Fruit fly (Drosophila melanogaster) whole organism, embryonic: ENCODE results near the gene CG8142.
A peak's percentile ranks its signal among the peaks of the same experiment; 100 is the strongest.

ENCODE experiments used
- CG10147 ChIP-seq: fragments of 200-800 bp; sonication (Bioruptor generic); optimal IDR thresholded peaks from 2 replicates; lab custom pipeline; 2019; ENCODE audit warnings: missing biosample characterization, mild to moderate bottlenecking, missing genetic modification characterization, moderate library complexity
- CG1233 ChIP-seq: fragments of 200-800 bp; sonication (Bioruptor generic); optimal IDR thresholded peaks from 4 replicates; lab custom pipeline; 2018; ENCODE audit warnings: missing biosample characterization, mild to moderate bottlenecking, missing genetic modification characterization
- CG15601 ChIP-seq: fragments of 200-800 bp; sonication (Bioruptor generic); optimal IDR thresholded peaks from 3 replicates; lab custom pipeline; 2019; ENCODE audit warnings: missing biosample characterization, mild to moderate bottlenecking, missing genetic modification characterization, moderate library complexity
- CG17186 ChIP-seq: fragments of 200-800 bp; sonication (Bioruptor generic); optimal IDR thresholded peaks from 3 replicates; lab custom pipeline; 2017; ENCODE audit warnings: missing biosample characterization, missing genetic modification reagents, missing genetic modification characterization
- CG1792 ChIP-seq: fragments of 200-800 bp; sonication (Bioruptor generic); optimal IDR thresholded peaks from 2 replicates; lab custom pipeline; 2016; ENCODE audit warnings: missing biosample characterization, missing genetic modification characterization
- CG1832 ChIP-seq: fragments of 200-800 bp; sonication (Bioruptor generic); optimal IDR thresholded peaks from 2 replicates; lab custom pipeline; 2017; ENCODE audit warnings: missing biosample characterization, mild to moderate bottlenecking, missing genetic modification characterization, inconsistent platforms
- CG2889 ChIP-seq: fragments of 200-800 bp; sonication (Bioruptor generic); IDR thresholded peaks from 3 replicates; pipeline ENCODE4 v1.3.6; 2022; ENCODE audit warnings: missing biosample characterization, missing genetic modification characterization
- CG3065 ChIP-seq: fragments of 200-800 bp; sonication (Bioruptor generic); optimal IDR thresholded peaks from 2 replicates; lab custom pipeline; 2016; ENCODE audit warnings: missing biosample characterization, missing genetic modification characterization
- CG5953 ChIP-seq: fragments of 200-800 bp; sonication (Bioruptor generic); IDR thresholded peaks from 2 replicates; pipeline ENCODE4 v1.3.6; 2022; ENCODE audit warnings: missing biosample characterization, missing genetic modification characterization
- CG6272 ChIP-seq: fragments of 200-800 bp; sonication (Bioruptor generic); IDR thresholded peaks from 2 replicates; pipeline ENCODE4 v1.3.6; 2022; ENCODE audit warnings: missing biosample characterization, missing genetic modification characterization
- CG6791 ChIP-seq: fragments of 200-800 bp; sonication (Bioruptor generic); IDR thresholded peaks from 3 replicates; pipeline ENCODE4 v1.3.6; 2022; ENCODE audit warnings: missing biosample characterization, missing genetic modification characterization; ENCODE audit not compliant: partially characterized antibody
- CG6813 ChIP-seq: fragments of 200-800 bp; sonication (Bioruptor generic); optimal IDR thresholded peaks from 2 replicates; lab custom pipeline; 2017; ENCODE audit warnings: missing biosample characterization, missing genetic modification characterization, mild to moderate bottlenecking, moderate library complexity, missing genetic modification reagents
- CTCF ChIP-seq: fragments of 200-800 bp; sonication (Bioruptor generic); optimal IDR thresholded peaks from 2 replicates; lab custom pipeline; 2017; ENCODE audit warnings: missing biosample characterization, mild to moderate bottlenecking, missing genetic modification characterization, moderate library complexity
- Doc3 ChIP-seq: fragments of 200-800 bp; sonication (Bioruptor generic); IDR thresholded peaks from 3 replicates; pipeline ENCODE4 v1.3.6; 2022; ENCODE audit warnings: missing biosample characterization, missing genetic modification characterization; ENCODE audit not compliant: partially characterized antibody
- Dref ChIP-seq: fragments of 200-800 bp; sonication (Bioruptor generic); IDR thresholded peaks from 2 replicates; pipeline ENCODE4 v1.3.6; 2022; ENCODE audit warnings: missing biosample characterization, missing genetic modification characterization
- HHEX ChIP-seq: fragments of 200-800 bp; sonication (Bioruptor generic); optimal IDR thresholded peaks from 3 replicates; lab custom pipeline; 2017; ENCODE audit warnings: missing biosample characterization, mild to moderate bottlenecking, missing genetic modification characterization, missing genetic modification reagents
- HLH4C ChIP-seq: fragments of 200-800 bp; sonication (Bioruptor generic); IDR thresholded peaks from 3 replicates; pipeline ENCODE4 v1.3.6; 2022; ENCODE audit warnings: missing biosample characterization, missing genetic modification characterization; ENCODE audit not compliant: partially characterized antibody
- Hr39 ChIP-seq: fragments of >200 bp; optimal IDR thresholded peaks from 2 replicates; lab custom pipeline; 2017
- Hr51 ChIP-seq, 2 experiments: fragments of 200-800 bp; sonication (Bioruptor generic); optimal IDR thresholded peaks; 2 replicates in 1 of 2; 3 replicates in 1 of 2; lab custom pipeline; 2016 to 2018; ENCODE audit warnings: missing biosample characterization in 2 of 2, missing genetic modification characterization in 2 of 2, mild to moderate bottlenecking in 1 of 2, moderate library complexity in 1 of 2
- Lhr ChIP-seq: fragments of 200-800 bp; sonication (Bioruptor generic); optimal IDR thresholded peaks from 3 replicates; lab custom pipeline; 2017; ENCODE audit warnings: mild to moderate bottlenecking, missing biosample characterization, missing genetic modification reagents, missing genetic modification characterization
- MESR4 ChIP-seq: fragments of 200-800 bp; sonication (Bioruptor generic); optimal IDR thresholded peaks from 2 replicates; lab custom pipeline; 2018; ENCODE audit warnings: missing biosample characterization, mild to moderate bottlenecking, missing genetic modification characterization, moderate library complexity
- Med ChIP-seq: fragments of 200-800 bp; sonication (Bioruptor generic); peaks from one replicate; lab custom pipeline; 2016; ENCODE audit warnings: missing biosample characterization, missing genetic modification characterization, mild to moderate bottlenecking, inconsistent platforms, moderate library complexity
- Myb ChIP-seq: fragments of 200-800 bp; sonication (Bioruptor generic); optimal IDR thresholded peaks from 2 replicates; lab custom pipeline; 2016; ENCODE audit warnings: missing biosample characterization, missing genetic modification characterization
- Optix ChIP-seq: fragments of 200-800 bp; sonication (Bioruptor generic); IDR thresholded peaks from 3 replicates; pipeline ENCODE4 v1.3.6; 2022; ENCODE audit warnings: missing biosample characterization, missing genetic modification characterization
- Scr ChIP-seq: fragments of 200-800 bp; sonication (Bioruptor generic); IDR thresholded peaks from 2 replicates; pipeline ENCODE4 v1.3.6; 2022; ENCODE audit warnings: missing biosample characterization, missing genetic modification characterization; ENCODE audit not compliant: partially characterized antibody
- Sry-δ ChIP-seq: fragments of 200-800 bp; sonication (Bioruptor generic); optimal IDR thresholded peaks from 2 replicates; lab custom pipeline; 2016; ENCODE audit warnings: missing biosample characterization, missing genetic modification characterization
- TFAM ChIP-seq: fragments of 200-800 bp; sonication (Bioruptor generic); optimal IDR thresholded peaks from 2 replicates; lab custom pipeline; 2017; ENCODE audit warnings: missing biosample characterization, missing genetic modification characterization, inconsistent platforms
- kni ChIP-seq: fragments of 200-800 bp; sonication (Bioruptor generic); optimal IDR thresholded peaks from 3 replicates; lab custom pipeline; 2017; ENCODE audit warnings: mild to moderate bottlenecking, missing biosample characterization, missing genetic modification reagents, missing genetic modification characterization
- lov ChIP-seq, 2 experiments: fragments of 200-800 bp in 1 of 2; fragments of >200 bp in 1 of 2; sonication (Bioruptor generic) in 1 of 2; IDR thresholded peaks in 1 of 2; optimal IDR thresholded peaks in 1 of 2; 2 replicates in 1 of 2; 3 replicates in 1 of 2; pipeline versions ENCODE4 v1.3.6 to Lab custom; 2017 to 2022; ENCODE audit warnings: missing biosample characterization in 1 of 2, missing genetic modification characterization in 1 of 2
- pita ChIP-seq: fragments of 200-800 bp; sonication (Bioruptor generic); optimal IDR thresholded peaks from 2 replicates; lab custom pipeline; 2017; ENCODE audit warnings: missing biosample characterization, mild to moderate bottlenecking, missing genetic modification characterization
- prd ChIP-seq, 3 experiments: fragments of >200 bp in 2 of 3; fragments of 200-800 bp in 1 of 3; sonication (Bioruptor generic) in 1 of 3; optimal IDR thresholded peaks in 2 of 3; IDR thresholded peaks in 1 of 3; 2 replicates in 2 of 3; 3 replicates in 1 of 3; pipeline versions ENCODE4 v1.3.6 to Lab custom; 2017 to 2022; ENCODE audit warnings: missing biosample characterization in 1 of 3, missing genetic modification characterization in 1 of 3
- pzg ChIP-seq: fragments of 200-800 bp; sonication (Bioruptor generic); optimal IDR thresholded peaks from 3 replicates; lab custom pipeline; 2018; ENCODE audit warnings: missing biosample characterization, mild to moderate bottlenecking, missing genetic modification characterization, moderate library complexity
- schlank ChIP-seq: fragments of 200-800 bp; sonication (Bioruptor generic); optimal IDR thresholded peaks from 2 replicates; lab custom pipeline; 2018; ENCODE audit warnings: missing biosample characterization, mild to moderate bottlenecking, missing genetic modification characterization
- stwl ChIP-seq: fragments of 200-800 bp; sonication (Bioruptor generic); optimal IDR thresholded peaks from 3 replicates; lab custom pipeline; 2018; ENCODE audit warnings: missing biosample characterization, mild to moderate bottlenecking, missing genetic modification characterization, moderate library complexity
- tio ChIP-seq: fragments of 200-800 bp; sonication (Bioruptor generic); optimal IDR thresholded peaks from 2 replicates; lab custom pipeline; 2017; ENCODE audit warnings: missing biosample characterization, missing genetic modification characterization, inconsistent platforms
- zfh2 ChIP-seq: fragments of 200-800 bp; sonication (Bioruptor generic); optimal IDR thresholded peaks from 2 replicates; lab custom pipeline; 2016; ENCODE audit warnings: missing biosample characterization, missing genetic modification characterization

Gene CG8142

dm6 chrX:17884567-17884966, 40.1 kb upstream of the CG8142 start:
- no peak for TF ChIP-seq tio (GFP tag; lab: Kevin White, UChicago)
- no peak for TF ChIP-seq CG6272 (GFP tag; lab: Robert Waterston, UW)
- TF ChIP-seq CG17186: no peak
- TF ChIP-seq CG6791 (GFP tag; lab: Robert Waterston, UW): peak; percentile 50; the same call in 1 of the 3 replicates
- no peak for TF ChIP-seq Lhr (GFP tag; lab: Kevin White, UChicago)
- no peak for TF ChIP-seq prd (optimal IDR thresholded peaks at IDR 0.05; lab: Kevin White, UChicago)
- no peak for TF ChIP-seq prd (GFP tag; IDR thresholded peaks at IDR 0.05; lab: Robert Waterston, UW)
- TF ChIP-seq CG2889 (GFP tag; lab: Robert Waterston, UW): 0 out of 3 replicates have a peak, but pooled peaks have one; percentile 10
- TF ChIP-seq Hr39 (lab: Kevin White, UChicago): no peak
- TF ChIP-seq HLH4C (GFP tag; lab: Robert Waterston, UW): 0 out of 3 replicates have a peak, but pooled peaks have one; percentile 40
- TF ChIP-seq pita: peak; percentile 24
- no peak for TF ChIP-seq schlank (tag; lab: Kevin White, UChicago)
- no peak for TF ChIP-seq CG5953 (GFP tag; lab: Robert Waterston, UW)
- no peak for TF ChIP-seq HHEX (GFP tag; lab: Kevin White, UChicago)
- TF ChIP-seq MESR4 (GFP tag; lab: Kevin White, UChicago): no peak
- TF ChIP-seq TFAM (GFP tag; lab: Kevin White, UChicago): no peak
- peak; percentile 31 for TF ChIP-seq stwl
- TF ChIP-seq Med (GFP tag; lab: Kevin White, UChicago): peak; percentile 53
- no peak for TF ChIP-seq Sry-δ (GFP tag; lab: Kevin White, UChicago)
- TF ChIP-seq Myb (GFP tag; lab: Kevin White, UChicago): no peak
- no peak for TF ChIP-seq CG1233
- no peak for TF ChIP-seq kni (GFP tag; lab: Kevin White, UChicago)
- TF ChIP-seq CTCF (GFP tag; lab: Kevin White, UChicago): peak; percentile 89
- no peak for TF ChIP-seq lov (optimal IDR thresholded peaks at IDR 0.05; lab: Kevin White, UChicago)
- 0 out of 3 replicates have a peak, but pooled peaks have one; percentile 24 for TF ChIP-seq lov (GFP tag; IDR thresholded peaks at IDR 0.05; lab: Robert Waterston, UW)
- TF ChIP-seq, all 482 proteins: peak for 8

dm6 chrX:17883418-17883817, 38.9 kb upstream of the CG8142 start, which contains the start of gene CG12985:
CG12985 (plus strand) TSS chrX:17883718.
- TF ChIP-seq prd (optimal IDR thresholded peaks at IDR 0.05; lab: Kevin White, UChicago) (no peak), prd (GFP tag; IDR thresholded peaks at IDR 0.05; lab: Robert Waterston, UW) (no peak), Scr (GFP tag; lab: Robert Waterston, UW) (no peak), CG1832 (GFP tag; lab: Kevin White, UChicago) (no peak), Hr51 (GFP tag; optimal IDR thresholded peaks at IDR 0.05; lab: Kevin White, UChicago) (no peak), CG15601 (tag; lab: Kevin White, UChicago) (no peak), HLH4C (GFP tag; lab: Robert Waterston, UW) (no peak), Dref (GFP tag; lab: Robert Waterston, UW) (no peak), pzg (GFP tag; lab: Kevin White, UChicago) (no peak), CG3065 (no peak), CG10147 (GFP tag; lab: Kevin White, UChicago) (no peak), Doc3 (GFP tag; lab: Robert Waterston, UW) (no peak), Optix (GFP tag; lab: Robert Waterston, UW) (no peak), CG1792 (GFP tag; lab: Kevin White, UChicago) (no peak), CG6813 (GFP tag; lab: Kevin White, UChicago) (no peak), zfh2 (GFP tag; lab: Kevin White, UChicago) (no peak)
